Fruit fly (Drosophila melanogaster): ENCODE results near the gene CG14957.

CG14957 gene

dm6 chr3L:3222643-3223389 is 35.5 kb downstream of the CG14957 start, which contains the start of the genes RpL28 and eIF1 (continued):
- TF ChIP-seq tin (GFP tag; optimal IDR thresholded peaks at IDR 0.05) (peak; percentile 91), bsh (GFP tag; optimal IDR thresholded peaks at IDR 0.05) (peak; percentile 32 to 79), CG15269 (tag; optimal IDR thresholded peaks at IDR 0.05) (peak; percentile 56), Antp (GFP tag; optimal IDR thresholded peaks at IDR 0.05) (peak; percentile 87), CG1233 (GFP tag; optimal IDR thresholded peaks at IDR 0.05) (peak; percentile 96), gsb (GFP tag; IDR thresholded peaks at IDR 0.05) (peak; percentile 56), zf30C (GFP tag; optimal IDR thresholded peaks at IDR 0.05) (peak; percentile 66), gcm2 (GFP tag; optimal IDR thresholded peaks at IDR 0.05) (peak; percentile 90), prd (optimal IDR thresholded peaks at IDR 0.05) (no peak), prd (GFP tag; IDR thresholded peaks at IDR 0.05) (peak; percentile 74), Atf3 (GFP tag; optimal IDR thresholded peaks at IDR 0.05) (peak; percentile 90), CG13296 (GFP tag; optimal IDR thresholded peaks at IDR 0.05) (peak; percentile 91), nerfin-1 (tag; optimal IDR thresholded peaks at IDR 0.05) (peak; percentile 85), CG6272 (GFP tag; IDR thresholded peaks at IDR 0.05) (peak; percentile 76), MBD-R2 (GFP tag; IDR thresholded peaks at IDR 0.05) (peak; percentile 43; the same call in 1 of the 2 replicates), knrl (GFP tag; IDR thresholded peaks at IDR 0.05; ENCODE audit: partially characterized antibody) (peak; percentile 82), Atf6 (GFP tag; IDR thresholded peaks at IDR 0.05) (peak; percentile 76), Atf-2 (GFP tag; optimal IDR thresholded peaks at IDR 0.05) (peak; percentile 81), Trl (optimal IDR thresholded peaks at IDR 0.05) (no peak), Trl (GFP tag; optimal IDR thresholded peaks at IDR 0.05) (peak; percentile 94), Hmx (GFP tag; optimal IDR thresholded peaks at IDR 0.05) (peak; percentile 62), CG9727 (GFP tag; optimal IDR thresholded peaks at IDR 0.05) (peak; percentile 97), Dll (GFP tag; IDR thresholded peaks at IDR 0.05; ENCODE audit: partially characterized antibody) (peak; percentile 87), CkIIα-i1 (GFP tag; IDR thresholded peaks at IDR 0.05) (peak; percentile 33; the same call in 1 of the 2 replicates), ac (GFP tag; optimal IDR thresholded peaks at IDR 0.05) (peak; percentile 88), CG4328 (GFP tag; optimal IDR thresholded peaks at IDR 0.05) (peak; percentile 92), CG2116 (GFP tag; optimal IDR thresholded peaks at IDR 0.05) (peak; percentile 100), luna (GFP tag; optimal IDR thresholded peaks at IDR 0.05) (peak; percentile 92), Sin3A (optimal IDR thresholded peaks at IDR 0.05) (peak; percentile 94), CG12659 (GFP tag; optimal IDR thresholded peaks at IDR 0.05) (peak; percentile 97), B-H2 (GFP tag; optimal IDR thresholded peaks at IDR 0.05) (peak; percentile 97), run (tag; optimal IDR thresholded peaks at IDR 0.05) (peak; percentile 54), CG4282 (GFP tag; optimal IDR thresholded peaks at IDR 0.05) (peak; percentile 64), fd96Cb (tag; optimal IDR thresholded peaks at IDR 0.05) (peak; percentile 74), CG6254 (GFP tag; optimal IDR thresholded peaks at IDR 0.05) (peak; percentile 76), bab2 (GFP tag; optimal IDR thresholded peaks at IDR 0.05) (peak; percentile 78), CG17359 (tag; optimal IDR thresholded peaks at IDR 0.05) (peak; percentile 86), YL-1 (GFP tag; optimal IDR thresholded peaks at IDR 0.05) (peak; percentile 98), hth (optimal IDR thresholded peaks at IDR 0.05) (no peak), her (GFP tag; optimal IDR thresholded peaks at IDR 0.05) (peak; percentile 85), Dek (tag; optimal IDR thresholded peaks at IDR 0.05) (peak; percentile 76), dmrt99B (tag; optimal IDR thresholded peaks at IDR 0.05) (no peak), mirr (GFP tag; optimal IDR thresholded peaks at IDR 0.05) (peak; percentile 94), insv (GFP tag; optimal IDR thresholded peaks at IDR 0.05) (peak in 1 of 2 experiments; percentile 77), btn (GFP tag; optimal IDR thresholded peaks at IDR 0.05) (peak; percentile 79), CG11085 (GFP tag; IDR thresholded peaks at IDR 0.05) (peak; percentile 87), HLH4C (GFP tag; IDR thresholded peaks at IDR 0.05; ENCODE audit: partially characterized antibody) (peak; percentile 62), HmgD (GFP tag; optimal IDR thresholded peaks at IDR 0.05) (peak; percentile 87), HmgZ (tag; optimal IDR thresholded peaks at IDR 0.05) (peak; percentile 84), MTF-1 (GFP tag; optimal IDR thresholded peaks at IDR 0.05; ENCODE audit: borderline replicate concordance) (peak; percentile 98)

Measured in whole organism, embryonic.